Fruit fly (Drosophila melanogaster): ENCODE data around the gene CG9676.

DNA sequence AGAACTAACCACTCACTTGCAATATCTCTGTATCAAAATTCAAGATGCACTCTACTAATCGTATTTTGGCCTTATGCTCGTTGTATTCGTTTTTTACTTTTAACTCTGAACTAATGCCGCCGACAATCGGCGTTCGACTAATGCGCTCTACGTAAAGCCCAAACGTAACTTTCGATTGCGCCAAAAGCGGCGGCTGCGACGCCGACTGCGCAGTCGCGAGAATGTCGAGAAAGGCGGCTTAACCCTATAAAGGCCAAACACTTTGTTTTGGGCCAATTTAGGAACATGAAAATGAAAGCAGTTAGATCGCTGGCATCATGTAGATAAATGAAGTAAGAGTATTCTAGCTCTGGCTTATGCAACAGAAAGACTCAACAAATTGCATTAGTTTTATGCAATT is 27.1 kb downstream of the CG9676 start:
- TF ChIP-seq CTCF (optimal IDR thresholded peaks at IDR 0.05) (no peak), CG8478 (optimal IDR thresholded peaks at IDR 0.05) (no peak)

Measured in S2 (cell line).